Worm (Caenorhabditis elegans) whole organism, L4/young adult: ENCODE measurements around the gene atgp-2.

ENCODE experiments used
- dao-5 ChIP-seq: sonication (generic microtip); optimal IDR thresholded peaks from 2 replicates; lab custom pipeline; 2016; ENCODE audit warnings: missing genotype, missing genetic modification characterization, moderate library complexity, missing compliant biosample characterization
- him-1 ChIP-seq: sonication (generic microtip); optimal IDR thresholded peaks from 2 replicates; lab custom pipeline; 2016; ENCODE audit warnings: missing genotype, missing genetic modification reagents, missing genetic modification characterization, missing compliant biosample characterization

DNA sequence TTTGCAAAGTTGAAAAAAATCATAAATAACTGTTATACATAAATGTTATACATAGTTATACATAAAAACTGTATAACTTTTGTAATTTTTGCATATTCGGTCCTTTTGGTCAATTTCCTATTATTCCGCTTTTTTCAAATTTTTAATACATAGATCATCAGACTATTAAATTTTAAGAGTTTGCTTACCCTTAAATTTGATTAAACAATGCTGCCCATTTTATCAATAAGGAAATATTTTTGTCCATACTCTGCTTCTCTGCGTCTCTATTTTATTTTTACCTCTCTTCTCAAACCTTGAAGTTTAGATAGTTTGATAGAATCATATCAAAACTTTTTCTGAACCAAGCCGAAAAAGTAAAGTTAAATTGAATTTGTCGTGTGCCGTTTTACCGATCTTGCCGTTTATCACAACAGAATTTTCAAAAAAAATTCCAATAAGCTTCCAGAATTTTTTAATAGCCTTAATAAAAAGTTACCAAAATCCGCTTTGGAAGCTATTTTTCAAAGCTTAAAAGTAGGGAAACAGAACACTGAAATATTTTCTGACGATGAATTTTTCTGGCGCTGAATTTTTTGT is 44.5 kb downstream of the atgp-2 start:
- TF ChIP-seq him-1 (tag; lab: Kevin White, UChicago), result no peak
- TF ChIP-seq dao-5, result no peak
